Worm (Caenorhabditis elegans) whole organism, L3 larva: ENCODE results near the gene F32D8.8.

ENCODE experiments used
- R02D3.7 ChIP-seq: fragments of 150-350 bp; optimal IDR thresholded peaks from 2 replicates; lab custom pipeline; 2014; ENCODE audit warnings: missing biosample characterization, missing genetic modification characterization
- ZK546.5 ChIP-seq: sonication (generic microtip); optimal IDR thresholded peaks from 2 replicates; lab custom pipeline; 2017; ENCODE audit warnings: missing biosample characterization, missing genetic modification characterization
- aly-2 ChIP-seq: fragments of 150-350 bp; optimal IDR thresholded peaks from 2 replicates; lab custom pipeline; 2014; ENCODE audit warnings: missing biosample characterization, missing genetic modification characterization
- ama-1 ChIP-seq: fragments of 150-350 bp; optimal IDR thresholded peaks from 2 replicates; lab custom pipeline; 2018
- ceh-16 ChIP-seq: sonication (generic microtip); optimal IDR thresholded peaks from 2 replicates; lab custom pipeline; 2017; ENCODE audit warnings: missing biosample characterization, missing genetic modification characterization
- ceh-28 ChIP-seq: fragments of 150-350 bp; optimal IDR thresholded peaks from 2 replicates; lab custom pipeline; 2014; ENCODE audit warnings: missing biosample characterization, missing genetic modification reagents, missing genetic modification characterization
- ceh-82 ChIP-seq: fragments of 150-350 bp; optimal IDR thresholded peaks from 2 replicates; lab custom pipeline; 2014; ENCODE audit warnings: missing biosample characterization, missing genetic modification characterization
- ceh-9 ChIP-seq: sonication (generic microtip); optimal IDR thresholded peaks from 2 replicates; lab custom pipeline; 2018; ENCODE audit warnings: missing biosample characterization, missing genetic modification characterization
- daf-12 ChIP-seq: fragments of 150-350 bp; optimal IDR thresholded peaks from 2 replicates; lab custom pipeline; 2014; ENCODE audit warnings: missing biosample characterization, missing genetic modification reagents, missing genetic modification characterization
- egl-27 ChIP-seq: sonication (generic microtip); optimal IDR thresholded peaks from 4 replicates; lab custom pipeline; 2017; ENCODE audit warnings: missing biosample characterization, missing genetic modification reagents, missing genetic modification characterization
- egl-5 ChIP-seq: fragments of 150-350 bp; optimal IDR thresholded peaks from 2 replicates; lab custom pipeline; 2017; ENCODE audit warnings: missing biosample characterization, missing genetic modification reagents, missing genetic modification characterization, inconsistent platforms
- elt-1 ChIP-seq: fragments of 150-350 bp; optimal IDR thresholded peaks from 2 replicates; lab custom pipeline; 2014; ENCODE audit warnings: missing biosample characterization, missing genetic modification characterization
- elt-2 ChIP-seq: sonication (generic microtip); optimal IDR thresholded peaks from 2 replicates; lab custom pipeline; 2016; ENCODE audit warnings: missing genetic modification reagents, mild to moderate bottlenecking, missing genetic modification characterization, missing compliant biosample characterization
- elt-3 ChIP-seq, 3 experiments: fragments of 150-350 bp in 1 of 3; sonication (generic microtip) in 2 of 3; optimal IDR thresholded peaks; 2 replicates in 2 of 3; 4 replicates in 1 of 3; lab custom pipeline; 2014 to 2017; ENCODE audit warnings: missing biosample characterization in 3 of 3, missing genetic modification characterization in 3 of 3
- eor-1 ChIP-seq, 2 experiments: fragments of 150-350 bp; optimal IDR thresholded peaks; 2 replicates each; lab custom pipeline; 2014 to 2018; ENCODE audit warnings: missing biosample characterization in 2 of 2, missing genetic modification characterization in 2 of 2
- fkh-10 ChIP-seq: sonication (generic microtip); optimal IDR thresholded peaks from 2 replicates; lab custom pipeline; 2017; ENCODE audit warnings: missing biosample characterization, missing genetic modification reagents, missing genetic modification characterization
- fkh-2 ChIP-seq: fragments of 150-350 bp; optimal IDR thresholded peaks from 2 replicates; lab custom pipeline; 2014; ENCODE audit warnings: missing biosample characterization, missing genetic modification reagents, missing genetic modification characterization
- fos-1 ChIP-seq: fragments of 150-350 bp; optimal IDR thresholded peaks from 2 replicates; lab custom pipeline; 2014; ENCODE audit warnings: missing biosample characterization, missing genetic modification characterization
- hmg-11 ChIP-seq: sonication (generic microtip); optimal IDR thresholded peaks from 2 replicates; lab custom pipeline; 2016; ENCODE audit warnings: missing genetic modification characterization, missing compliant biosample characterization
- jun-1 ChIP-seq: fragments of 150-350 bp; optimal IDR thresholded peaks from 2 replicates; lab custom pipeline; 2014; ENCODE audit warnings: missing biosample characterization, missing genetic modification reagents, missing genetic modification characterization
- lin-15B ChIP-seq: fragments of 150-350 bp; optimal IDR thresholded peaks from 2 replicates; lab custom pipeline; 2014; ENCODE audit warnings: missing biosample characterization, missing genetic modification characterization
- lin-39 ChIP-seq: fragments of 150-350 bp; optimal IDR thresholded peaks from 2 replicates; lab custom pipeline; 2018; ENCODE audit warnings: missing biosample characterization, missing genetic modification reagents, missing genetic modification characterization
- lsy-12 ChIP-seq: sonication (generic microtip); optimal IDR thresholded peaks from 2 replicates; lab custom pipeline; 2016; ENCODE audit warnings: mild to moderate bottlenecking, missing genetic modification characterization, missing compliant biosample characterization
- mdl-1 ChIP-seq: fragments of 150-350 bp; optimal IDR thresholded peaks from 2 replicates; lab custom pipeline; 2014; ENCODE audit warnings: missing biosample characterization, missing genetic modification characterization
- mml-1 ChIP-seq: fragments of 150-350 bp; sonication (generic microtip); optimal IDR thresholded peaks from 3 replicates; lab custom pipeline; 2014; ENCODE audit warnings: missing biosample characterization, missing genetic modification characterization
- nfya-1 ChIP-seq: sonication (generic microtip); optimal IDR thresholded peaks from 2 replicates; lab custom pipeline; 2017; ENCODE audit warnings: missing genetic modification characterization, mild to moderate bottlenecking, missing compliant biosample characterization, antibody characterized with exemption, moderate library complexity; ENCODE audit not compliant: insufficient read depth
- nhr-11 ChIP-seq: fragments of 150-350 bp; optimal IDR thresholded peaks from 2 replicates; lab custom pipeline; 2014; ENCODE audit warnings: missing biosample characterization, missing genetic modification characterization
- nhr-12 ChIP-seq: fragments of 150-350 bp; optimal IDR thresholded peaks from 2 replicates; lab custom pipeline; 2014; ENCODE audit warnings: missing biosample characterization, missing genetic modification characterization
- nhr-23 ChIP-seq: fragments of 150-350 bp; optimal IDR thresholded peaks from 2 replicates; lab custom pipeline; 2014; ENCODE audit warnings: missing biosample characterization, missing genetic modification reagents, missing genetic modification characterization
- nhr-237 ChIP-seq: fragments of 150-350 bp; optimal IDR thresholded peaks from 2 replicates; lab custom pipeline; 2014; ENCODE audit warnings: missing biosample characterization, missing genetic modification characterization
- nhr-25 ChIP-seq: sonication (generic microtip); optimal IDR thresholded peaks from 2 replicates; lab custom pipeline; 2017; ENCODE audit warnings: missing biosample characterization, missing genetic modification characterization
- nhr-28 ChIP-seq: fragments of 150-350 bp; optimal IDR thresholded peaks from 2 replicates; lab custom pipeline; 2014; ENCODE audit warnings: missing biosample characterization, missing genetic modification characterization
- nhr-43 ChIP-seq: sonication (generic microtip); optimal IDR thresholded peaks from 2 replicates; lab custom pipeline; 2016; ENCODE audit warnings: mild to moderate bottlenecking, missing genetic modification characterization, missing compliant biosample characterization; ENCODE audit not compliant: poor library complexity, severe bottlenecking
- nhr-67 ChIP-seq: fragments of 150-350 bp; optimal IDR thresholded peaks from 2 replicates; lab custom pipeline; 2014; ENCODE audit warnings: missing biosample characterization, missing genetic modification characterization
- nhr-76 ChIP-seq: fragments of 150-350 bp; sonication (generic microtip); optimal IDR thresholded peaks from 5 replicates; lab custom pipeline; 2014; ENCODE audit warnings: missing biosample characterization, missing genetic modification characterization
- nhr-77 ChIP-seq: fragments of 150-350 bp; optimal IDR thresholded peaks from 2 replicates; lab custom pipeline; 2014; ENCODE audit warnings: missing biosample characterization, missing genetic modification characterization
- pha-4 ChIP-seq: fragments of 150-350 bp; optimal IDR thresholded peaks from 2 replicates; lab custom pipeline; 2014; ENCODE audit warnings: missing biosample characterization, missing genetic modification reagents, missing genetic modification characterization
- pqm-1 ChIP-seq: fragments of 150-350 bp; optimal IDR thresholded peaks from 2 replicates; lab custom pipeline; 2017; ENCODE audit warnings: missing biosample characterization, missing genetic modification characterization, inconsistent platforms
- sea-2 ChIP-seq: fragments of 150-350 bp; sonication (generic microtip); optimal IDR thresholded peaks from 4 replicates; lab custom pipeline; 2014; ENCODE audit warnings: missing biosample characterization, missing genetic modification reagents, missing genetic modification characterization
- skn-1 ChIP-seq: fragments of 150-350 bp; optimal IDR thresholded peaks from 2 replicates; lab custom pipeline; 2014; ENCODE audit warnings: missing biosample characterization, missing genetic modification characterization
- snpc-4 ChIP-seq: fragments of 150-350 bp; optimal IDR thresholded peaks from 2 replicates; lab custom pipeline; 2014; ENCODE audit warnings: missing biosample characterization, missing genetic modification characterization
- tbx-2 ChIP-seq: sonication (generic microtip); optimal IDR thresholded peaks from 2 replicates; lab custom pipeline; 2016; ENCODE audit warnings: mild to moderate bottlenecking, missing genetic modification characterization, missing compliant biosample characterization
- unc-39 ChIP-seq: sonication (generic microtip); optimal IDR thresholded peaks from 4 replicates; lab custom pipeline; 2017; ENCODE audit warnings: missing biosample characterization, missing genetic modification characterization
- unc-62 ChIP-seq: fragments of 150-350 bp; sonication (generic microtip); optimal IDR thresholded peaks from 4 replicates; lab custom pipeline; 2014; ENCODE audit warnings: missing biosample characterization, missing genetic modification reagents, missing genetic modification characterization
- zag-1 ChIP-seq: fragments of 150-350 bp; optimal IDR thresholded peaks from 2 replicates; lab custom pipeline; 2014; ENCODE audit warnings: missing biosample characterization, missing genetic modification characterization
- ztf-11 ChIP-seq: fragments of 150-350 bp; optimal IDR thresholded peaks from 2 replicates; lab custom pipeline; 2014; ENCODE audit warnings: missing biosample characterization, missing genetic modification characterization
- ztf-4 ChIP-seq: fragments of 150-350 bp; optimal IDR thresholded peaks from 2 replicates; lab custom pipeline; 2014; ENCODE audit warnings: missing biosample characterization, missing genetic modification characterization

F32D8.8 gene

ce11 chrV:10856901-10857637 is 45.5 kb downstream of the F32D8.8 start:
- TF ChIP-seq nhr-77 (tag; lab: Kevin White, UChicago) = no peak
- TF ChIP-seq lin-39 (tag; lab: Kevin White, UChicago) = peak; percentile 49
- TF ChIP-seq ZK546.5 = no peak
- peak; percentile 15 for TF ChIP-seq nfya-1 (tag; lab: Kevin White, UChicago)
- TF ChIP-seq egl-27 = no peak
- no peak for TF ChIP-seq skn-1 (tag; lab: Kevin White, UChicago)
- no peak for TF ChIP-seq ceh-28
- no peak for TF ChIP-seq fos-1
- no peak for TF ChIP-seq nhr-237 (tag; lab: Kevin White, UChicago)
- TF ChIP-seq unc-62 (GFP tag; lab: Kevin White, UChicago) = no peak
- peak; percentile 10 for TF ChIP-seq nhr-25 (tag; lab: Kevin White, UChicago)
- no peak for TF ChIP-seq nhr-28 (tag; lab: Kevin White, UChicago)
- no peak for TF ChIP-seq R02D3.7 (tag; lab: Kevin White, UChicago)
- TF ChIP-seq ceh-16 = no peak
- TF ChIP-seq nhr-11 = peak; percentile 64
- TF ChIP-seq eor-1 (tag; optimal IDR thresholded peaks at IDR 0.05; lab: Kevin White, UChicago) = no peak
- peak; percentile 23 for TF ChIP-seq fkh-10 (GFP tag; lab: Kevin White, UChicago)
- no peak for TF ChIP-seq lsy-12 (tag; lab: Kevin White, UChicago)
- TF ChIP-seq ama-1 (lab: Kevin White, UChicago) = peak; percentile 47
- no peak for TF ChIP-seq nhr-12 (tag; lab: Kevin White, UChicago)
- TF ChIP-seq ztf-11 = no peak
- no peak for TF ChIP-seq nhr-67 (tag; lab: Kevin White, UChicago)
- TF ChIP-seq snpc-4 = no peak
- TF ChIP-seq jun-1 = peak; percentile 10
- TF ChIP-seq ceh-9 = no peak
- no peak for TF ChIP-seq tbx-2 (tag; lab: Kevin White, UChicago)
- no peak for TF ChIP-seq nhr-43 (tag; lab: Kevin White, UChicago)
- no peak for TF ChIP-seq daf-12 (tag; lab: Kevin White, UChicago)
- TF ChIP-seq mml-1 (tag; lab: Kevin White, UChicago) = no peak
- no peak for TF ChIP-seq ceh-82
- peak; percentile 78 for TF ChIP-seq pha-4 (tag; lab: Kevin White, UChicago)
- TF ChIP-seq fkh-2 (tag; lab: Kevin White, UChicago) = no peak
- TF ChIP-seq unc-39 = no peak
- TF ChIP-seq nhr-23 = no peak
- TF ChIP-seq zag-1 (tag; lab: Kevin White, UChicago) = no peak
- TF ChIP-seq pqm-1 (tag; lab: Kevin White, UChicago) = peak; percentile 58
- TF ChIP-seq elt-2 (tag; lab: Kevin White, UChicago) = peak; percentile 42
- no peak for TF ChIP-seq nhr-76 (tag; lab: Kevin White, UChicago)
- TF ChIP-seq aly-2 (tag; lab: Kevin White, UChicago) = no peak
- no peak for TF ChIP-seq sea-2
- no peak for TF ChIP-seq ztf-4 (tag; lab: Kevin White, UChicago)
- TF ChIP-seq elt-1 (tag; lab: Kevin White, UChicago) = no peak
- TF ChIP-seq mdl-1 = no peak
- no peak for TF ChIP-seq hmg-11 (tag; lab: Kevin White, UChicago)
- no peak for TF ChIP-seq lin-15B
- no peak for TF ChIP-seq elt-3 (tag; optimal IDR thresholded peaks at IDR 0.05; lab: Kevin White, UChicago)
- TF ChIP-seq egl-5 (tag; lab: Kevin White, UChicago) = no peak
